Fruit fly (Drosophila melanogaster) whole organism, adult: ENCODE data around the gene CG45061.

ENCODE experiments used
- CG11617 ChIP-seq: fragments of 200-800 bp; sonication (Bioruptor generic); optimal IDR thresholded peaks from 2 replicates; lab custom pipeline; 2017; ENCODE audit warnings: mild to moderate bottlenecking, missing biosample characterization, missing genetic modification reagents, missing genetic modification characterization
- CG12768 ChIP-seq: fragments of 200-800 bp; sonication (Bioruptor generic); optimal IDR thresholded peaks from 2 replicates; lab custom pipeline; 2017; ENCODE audit warnings: missing biosample characterization, missing genetic modification characterization, mild to moderate bottlenecking, moderate library complexity, missing genetic modification reagents
- CG14711 ChIP-seq: fragments of 200-800 bp; sonication (Bioruptor generic); optimal IDR thresholded peaks from 2 replicates; lab custom pipeline; 2018; ENCODE audit warnings: missing biosample characterization, mild to moderate bottlenecking, missing genetic modification characterization, moderate library complexity
- CG1620 ChIP-seq: fragments of 200-800 bp; sonication (Bioruptor generic); optimal IDR thresholded peaks from 2 replicates; lab custom pipeline; 2016; ENCODE audit warnings: missing biosample characterization, missing genetic modification characterization
- CG33017 ChIP-seq: fragments of 200-800 bp; sonication (Bioruptor generic); optimal IDR thresholded peaks from 2 replicates; lab custom pipeline; 2018; ENCODE audit warnings: missing biosample characterization, mild to moderate bottlenecking, missing genetic modification characterization, moderate library complexity
- CG5204 ChIP-seq: fragments of 200-800 bp; sonication (Bioruptor generic); optimal IDR thresholded peaks from 2 replicates; lab custom pipeline; 2016; ENCODE audit warnings: missing biosample characterization, missing genetic modification characterization
- CG7045 ChIP-seq: fragments of 200-800 bp; sonication (Bioruptor generic); optimal IDR thresholded peaks from 2 replicates; lab custom pipeline; 2017; ENCODE audit warnings: missing biosample characterization, mild to moderate bottlenecking, missing genetic modification characterization
- CG7101 ChIP-seq: fragments of 200-800 bp; sonication (Bioruptor generic); optimal IDR thresholded peaks from 2 replicates; lab custom pipeline; 2018; ENCODE audit warnings: missing biosample characterization, mild to moderate bottlenecking, missing genetic modification characterization, moderate library complexity
- Clk ChIP-seq: fragments of 200-800 bp; sonication (Bioruptor generic); optimal IDR thresholded peaks from 2 replicates; lab custom pipeline; 2017; ENCODE audit warnings: missing biosample characterization, missing genetic modification characterization
- Crg-1 ChIP-seq: fragments of 200-800 bp; sonication (Bioruptor generic); optimal IDR thresholded peaks from 2 replicates; lab custom pipeline; 2016; ENCODE audit warnings: missing biosample characterization, missing genetic modification characterization
- Hr96 ChIP-seq: fragments of 200-800 bp; sonication (Bioruptor generic); optimal IDR thresholded peaks from 2 replicates; lab custom pipeline; 2016; ENCODE audit warnings: missing biosample characterization, missing genetic modification characterization
- Mnt ChIP-seq: fragments of 200-800 bp; sonication (Bioruptor generic); optimal IDR thresholded peaks from 2 replicates; lab custom pipeline; 2016; ENCODE audit warnings: missing biosample characterization, mild to moderate bottlenecking, missing genetic modification characterization
- bab1 ChIP-seq: fragments of 200-800 bp; sonication (Bioruptor generic); optimal IDR thresholded peaks from 3 replicates; lab custom pipeline; 2019; ENCODE audit warnings: missing biosample characterization, mild to moderate bottlenecking, missing genetic modification characterization, moderate library complexity
- cic ChIP-seq: fragments of 200-800 bp; sonication (Bioruptor generic); optimal IDR thresholded peaks from 2 replicates; lab custom pipeline; 2017; ENCODE audit warnings: missing biosample characterization, mild to moderate bottlenecking, missing genetic modification characterization, moderate library complexity
- cnc ChIP-seq, 2 experiments: fragments of >200 bp; optimal IDR thresholded peaks; 2 replicates each; lab custom pipeline; 2017
- kay ChIP-seq: fragments of 200-800 bp; sonication (Bioruptor generic); peaks from one replicate; lab custom pipeline; 2016; ENCODE audit warnings: missing biosample characterization, missing genetic modification characterization, borderline replicate concordance
- ovo ChIP-seq: fragments of 200-800 bp; sonication (Bioruptor generic); optimal IDR thresholded peaks from 2 replicates; lab custom pipeline; 2016; ENCODE audit warnings: missing biosample characterization, missing genetic modification characterization
- pad ChIP-seq: fragments of 200-800 bp; sonication (Bioruptor generic); optimal IDR thresholded peaks from 3 replicates; lab custom pipeline; 2017; ENCODE audit warnings: missing biosample characterization, missing genetic modification characterization, mild to moderate bottlenecking, moderate library complexity, missing genetic modification reagents
- tj ChIP-seq: fragments of 200-800 bp; sonication (Bioruptor generic); optimal IDR thresholded peaks from 3 replicates; lab custom pipeline; 2017; ENCODE audit warnings: missing biosample characterization, mild to moderate bottlenecking, missing genetic modification characterization, moderate library complexity
- toe ChIP-seq: fragments of 200-800 bp; sonication (Bioruptor generic); optimal IDR thresholded peaks from 2 replicates; lab custom pipeline; 2016; ENCODE audit warnings: missing biosample characterization, missing genetic modification characterization

The CG45061 gene

dm6 chrX:9884221-9884620 is 12.7 kb upstream of the CG45061 start, which contains the start of gene CG9691:
CG9691 (plus strand) TSS chrX:9884442.
- TF ChIP-seq cic (GFP tag; lab: Kevin White, UChicago) (no peak), CG5204 (GFP tag; lab: Kevin White, UChicago) (no peak), CG7101 (no peak), ovo (GFP tag; lab: Kevin White, UChicago) (no peak), Hr96 (GFP tag; lab: Kevin White, UChicago) (no peak), kay (GFP tag; lab: Kevin White, UChicago) (no peak), CG11617 (no peak), cnc (optimal IDR thresholded peaks at IDR 0.05; lab: Kevin White, UChicago) (no peak), Crg-1 (no peak)

- TF ChIP-seq CG7101 (no peak), Hr96 (GFP tag; lab: Kevin White, UChicago) (no peak), CG7045 (GFP tag; lab: Kevin White, UChicago) (no peak), CG11617 (no peak), ovo (GFP tag; lab: Kevin White, UChicago) (no peak), toe (GFP tag; lab: Kevin White, UChicago) (no peak), Clk (GFP tag; lab: Kevin White, UChicago) (no peak), bab1 (GFP tag; lab: Kevin White, UChicago) (no peak)
Observed at dm6 chrX:9882900-9883299, 11.4 kb upstream of the CG45061 start.

- no peak for TF ChIP-seq CG12768 (GFP tag; lab: Kevin White, UChicago)
- no peak for TF ChIP-seq cnc (optimal IDR thresholded peaks at IDR 0.05; lab: Kevin White, UChicago)
- TF ChIP-seq CG33017 (tag; lab: Kevin White, UChicago): no peak
- no peak for TF ChIP-seq toe (GFP tag; lab: Kevin White, UChicago)
- TF ChIP-seq Clk (GFP tag; lab: Kevin White, UChicago): no peak
- no peak for TF ChIP-seq CG11617
- TF ChIP-seq Hr96 (GFP tag; lab: Kevin White, UChicago): no peak
- no peak for TF ChIP-seq CG14711 (tag; lab: Kevin White, UChicago)
- no peak for TF ChIP-seq tj
- TF ChIP-seq pad: no peak
Observed at dm6 chrX:9881746-9882145, 10.2 kb upstream of the CG45061 start, which contains the start of gene CG9689. CG9689 (plus strand) TSS chrX:9881953.

- TF ChIP-seq cic (GFP tag; lab: Kevin White, UChicago): no peak
- TF ChIP-seq ovo (GFP tag; lab: Kevin White, UChicago): no peak
- TF ChIP-seq pad: no peak
- no peak for TF ChIP-seq bab1 (GFP tag; lab: Kevin White, UChicago)
- TF ChIP-seq toe (GFP tag; lab: Kevin White, UChicago): no peak
- TF ChIP-seq kay (GFP tag; lab: Kevin White, UChicago): no peak
- TF ChIP-seq CG33017 (tag; lab: Kevin White, UChicago): no peak
- no peak for TF ChIP-seq CG7045 (GFP tag; lab: Kevin White, UChicago)
- TF ChIP-seq Hr96 (GFP tag; lab: Kevin White, UChicago): no peak
- no peak for TF ChIP-seq CG5204 (GFP tag; lab: Kevin White, UChicago)
- TF ChIP-seq CG7101: no peak
- no peak for TF ChIP-seq Crg-1
- no peak for TF ChIP-seq CG1620
- TF ChIP-seq cnc (optimal IDR thresholded peaks at IDR 0.05; lab: Kevin White, UChicago): no peak
- no peak for TF ChIP-seq CG11617
Observed at dm6 chrX:9879570-9879969, 8.1 kb upstream of the CG45061 start, which contains the start of gene CG9686. CG9686 (plus strand) TSS chrX:9879870.

dm6 chrX:9878125-9878524 is 6.6 kb upstream of the CG45061 start, which contains the start of gene CG1468:
CG1468 (plus strand) TSS chrX:9878422.
- no peak for TF ChIP-seq CG11617
- TF ChIP-seq CG14711 (tag; lab: Kevin White, UChicago): no peak
- TF ChIP-seq tj: no peak
- TF ChIP-seq ovo (GFP tag; lab: Kevin White, UChicago): no peak
- TF ChIP-seq CG7045 (GFP tag; lab: Kevin White, UChicago): no peak
- no peak for TF ChIP-seq Clk (GFP tag; lab: Kevin White, UChicago)
- TF ChIP-seq CG1620: no peak
- no peak for TF ChIP-seq cic (GFP tag; lab: Kevin White, UChicago)
- no peak for TF ChIP-seq cnc (optimal IDR thresholded peaks at IDR 0.05; lab: Kevin White, UChicago)
- TF ChIP-seq CG7101: no peak
- no peak for TF ChIP-seq kay (GFP tag; lab: Kevin White, UChicago)
- TF ChIP-seq pad: no peak
- TF ChIP-seq CG12768 (GFP tag; lab: Kevin White, UChicago): no peak

- TF ChIP-seq pad (no peak), Mnt (GFP tag; lab: Kevin White, UChicago) (no peak), CG7045 (GFP tag; lab: Kevin White, UChicago) (no peak), Hr96 (GFP tag; lab: Kevin White, UChicago) (no peak), kay (GFP tag; lab: Kevin White, UChicago) (no peak), CG33017 (tag; lab: Kevin White, UChicago) (no peak), Clk (GFP tag; lab: Kevin White, UChicago) (no peak), CG5204 (GFP tag; lab: Kevin White, UChicago) (no peak), CG14711 (tag; lab: Kevin White, UChicago) (no peak), ovo (GFP tag; lab: Kevin White, UChicago) (no peak), CG11617 (no peak), cic (GFP tag; lab: Kevin White, UChicago) (no peak)
Observed at dm6 chrX:9877240-9877639, 5.7 kb upstream of the CG45061 start.
